Worm (Caenorhabditis elegans) whole organism, L3 larva: ENCODE results near the gene F10E7.9.

ENCODE experiments used
- ZK546.5 ChIP-seq: sonication (generic microtip); optimal IDR thresholded peaks from 2 replicates; lab custom pipeline; 2017; ENCODE audit warnings: missing biosample characterization, missing genetic modification characterization
- aly-2 ChIP-seq: fragments of 150-350 bp; optimal IDR thresholded peaks from 2 replicates; lab custom pipeline; 2014; ENCODE audit warnings: missing biosample characterization, missing genetic modification characterization
- ama-1 ChIP-seq: fragments of 150-350 bp; optimal IDR thresholded peaks from 2 replicates; lab custom pipeline; 2018
- ceh-16 ChIP-seq: sonication (generic microtip); optimal IDR thresholded peaks from 2 replicates; lab custom pipeline; 2017; ENCODE audit warnings: missing biosample characterization, missing genetic modification characterization
- ceh-28 ChIP-seq: fragments of 150-350 bp; optimal IDR thresholded peaks from 2 replicates; lab custom pipeline; 2014; ENCODE audit warnings: missing biosample characterization, missing genetic modification reagents, missing genetic modification characterization
- ceh-82 ChIP-seq: fragments of 150-350 bp; optimal IDR thresholded peaks from 2 replicates; lab custom pipeline; 2014; ENCODE audit warnings: missing biosample characterization, missing genetic modification characterization
- daf-12 ChIP-seq: fragments of 150-350 bp; optimal IDR thresholded peaks from 2 replicates; lab custom pipeline; 2014; ENCODE audit warnings: missing biosample characterization, missing genetic modification reagents, missing genetic modification characterization
- egl-27 ChIP-seq: sonication (generic microtip); optimal IDR thresholded peaks from 4 replicates; lab custom pipeline; 2017; ENCODE audit warnings: missing biosample characterization, missing genetic modification reagents, missing genetic modification characterization
- egl-5 ChIP-seq: fragments of 150-350 bp; optimal IDR thresholded peaks from 2 replicates; lab custom pipeline; 2017; ENCODE audit warnings: missing biosample characterization, missing genetic modification reagents, missing genetic modification characterization, inconsistent platforms
- elt-1 ChIP-seq: fragments of 150-350 bp; optimal IDR thresholded peaks from 2 replicates; lab custom pipeline; 2014; ENCODE audit warnings: missing biosample characterization, missing genetic modification characterization
- elt-3 ChIP-seq, 3 experiments: fragments of 150-350 bp in 1 of 3; sonication (generic microtip) in 2 of 3; optimal IDR thresholded peaks; 2 replicates in 2 of 3; 4 replicates in 1 of 3; lab custom pipeline; 2014 to 2017; ENCODE audit warnings: missing biosample characterization in 3 of 3, missing genetic modification characterization in 3 of 3
- eor-1 ChIP-seq, 2 experiments: fragments of 150-350 bp; optimal IDR thresholded peaks; 2 replicates each; lab custom pipeline; 2014 to 2018; ENCODE audit warnings: missing biosample characterization in 2 of 2, missing genetic modification characterization in 2 of 2
- fkh-10 ChIP-seq: sonication (generic microtip); optimal IDR thresholded peaks from 2 replicates; lab custom pipeline; 2017; ENCODE audit warnings: missing biosample characterization, missing genetic modification reagents, missing genetic modification characterization
- fos-1 ChIP-seq: fragments of 150-350 bp; optimal IDR thresholded peaks from 2 replicates; lab custom pipeline; 2014; ENCODE audit warnings: missing biosample characterization, missing genetic modification characterization
- hmg-11 ChIP-seq: sonication (generic microtip); optimal IDR thresholded peaks from 2 replicates; lab custom pipeline; 2016; ENCODE audit warnings: missing genetic modification characterization, missing compliant biosample characterization
- jun-1 ChIP-seq: fragments of 150-350 bp; optimal IDR thresholded peaks from 2 replicates; lab custom pipeline; 2014; ENCODE audit warnings: missing biosample characterization, missing genetic modification reagents, missing genetic modification characterization
- lin-15B ChIP-seq: fragments of 150-350 bp; optimal IDR thresholded peaks from 2 replicates; lab custom pipeline; 2014; ENCODE audit warnings: missing biosample characterization, missing genetic modification characterization
- lin-39 ChIP-seq: fragments of 150-350 bp; optimal IDR thresholded peaks from 2 replicates; lab custom pipeline; 2018; ENCODE audit warnings: missing biosample characterization, missing genetic modification reagents, missing genetic modification characterization
- mdl-1 ChIP-seq: fragments of 150-350 bp; optimal IDR thresholded peaks from 2 replicates; lab custom pipeline; 2014; ENCODE audit warnings: missing biosample characterization, missing genetic modification characterization
- mml-1 ChIP-seq: fragments of 150-350 bp; sonication (generic microtip); optimal IDR thresholded peaks from 3 replicates; lab custom pipeline; 2014; ENCODE audit warnings: missing biosample characterization, missing genetic modification characterization
- nfya-1 ChIP-seq: sonication (generic microtip); optimal IDR thresholded peaks from 2 replicates; lab custom pipeline; 2017; ENCODE audit warnings: missing genetic modification characterization, mild to moderate bottlenecking, missing compliant biosample characterization, antibody characterized with exemption, moderate library complexity; ENCODE audit not compliant: insufficient read depth
- nhr-23 ChIP-seq: fragments of 150-350 bp; optimal IDR thresholded peaks from 2 replicates; lab custom pipeline; 2014; ENCODE audit warnings: missing biosample characterization, missing genetic modification reagents, missing genetic modification characterization
- nhr-25 ChIP-seq: sonication (generic microtip); optimal IDR thresholded peaks from 2 replicates; lab custom pipeline; 2017; ENCODE audit warnings: missing biosample characterization, missing genetic modification characterization
- nhr-28 ChIP-seq: fragments of 150-350 bp; optimal IDR thresholded peaks from 2 replicates; lab custom pipeline; 2014; ENCODE audit warnings: missing biosample characterization, missing genetic modification characterization
- nhr-43 ChIP-seq: sonication (generic microtip); optimal IDR thresholded peaks from 2 replicates; lab custom pipeline; 2016; ENCODE audit warnings: mild to moderate bottlenecking, missing genetic modification characterization, missing compliant biosample characterization; ENCODE audit not compliant: poor library complexity, severe bottlenecking
- nhr-67 ChIP-seq: fragments of 150-350 bp; optimal IDR thresholded peaks from 2 replicates; lab custom pipeline; 2014; ENCODE audit warnings: missing biosample characterization, missing genetic modification characterization
- nhr-76 ChIP-seq: fragments of 150-350 bp; sonication (generic microtip); optimal IDR thresholded peaks from 5 replicates; lab custom pipeline; 2014; ENCODE audit warnings: missing biosample characterization, missing genetic modification characterization
- nhr-77 ChIP-seq: fragments of 150-350 bp; optimal IDR thresholded peaks from 2 replicates; lab custom pipeline; 2014; ENCODE audit warnings: missing biosample characterization, missing genetic modification characterization
- pha-4 ChIP-seq: fragments of 150-350 bp; optimal IDR thresholded peaks from 2 replicates; lab custom pipeline; 2014; ENCODE audit warnings: missing biosample characterization, missing genetic modification reagents, missing genetic modification characterization
- pqm-1 ChIP-seq: fragments of 150-350 bp; optimal IDR thresholded peaks from 2 replicates; lab custom pipeline; 2017; ENCODE audit warnings: missing biosample characterization, missing genetic modification characterization, inconsistent platforms
- sea-2 ChIP-seq: fragments of 150-350 bp; sonication (generic microtip); optimal IDR thresholded peaks from 4 replicates; lab custom pipeline; 2014; ENCODE audit warnings: missing biosample characterization, missing genetic modification reagents, missing genetic modification characterization
- skn-1 ChIP-seq: fragments of 150-350 bp; optimal IDR thresholded peaks from 2 replicates; lab custom pipeline; 2014; ENCODE audit warnings: missing biosample characterization, missing genetic modification characterization
- snpc-4 ChIP-seq: fragments of 150-350 bp; optimal IDR thresholded peaks from 2 replicates; lab custom pipeline; 2014; ENCODE audit warnings: missing biosample characterization, missing genetic modification characterization
- tbx-2 ChIP-seq: sonication (generic microtip); optimal IDR thresholded peaks from 2 replicates; lab custom pipeline; 2016; ENCODE audit warnings: mild to moderate bottlenecking, missing genetic modification characterization, missing compliant biosample characterization
- unc-39 ChIP-seq: sonication (generic microtip); optimal IDR thresholded peaks from 4 replicates; lab custom pipeline; 2017; ENCODE audit warnings: missing biosample characterization, missing genetic modification characterization
- zag-1 ChIP-seq: fragments of 150-350 bp; optimal IDR thresholded peaks from 2 replicates; lab custom pipeline; 2014; ENCODE audit warnings: missing biosample characterization, missing genetic modification characterization
- ztf-11 ChIP-seq: fragments of 150-350 bp; optimal IDR thresholded peaks from 2 replicates; lab custom pipeline; 2014; ENCODE audit warnings: missing biosample characterization, missing genetic modification characterization

Gene F10E7.9

ce11 chrII:7115638-7116037 lies 5.8 kb upstream of the F10E7.9 start, which contains the start of gene cutl-5:
Gene cutl-5 (minus strand): TSS chrII:7115906.
- TF ChIP-seq nhr-28 (tag; lab: Kevin White, UChicago) (no peak), ceh-16 (no peak), elt-1 (tag; lab: Kevin White, UChicago) (no peak), jun-1 (tag; lab: Kevin White, UChicago) (no peak), nhr-23 (no peak), egl-27 (tag; lab: Kevin White, UChicago) (no peak), unc-39 (tag; lab: Kevin White, UChicago) (no peak), sea-2 (no peak), fos-1 (no peak), mml-1 (tag; lab: Kevin White, UChicago) (no peak), nhr-67 (tag; lab: Kevin White, UChicago) (no peak), elt-3 (tag; optimal IDR thresholded peaks at IDR 0.05; lab: Kevin White, UChicago) (no peak), lin-39 (no peak), nhr-43 (tag; lab: Kevin White, UChicago) (no peak), fkh-10 (GFP tag; lab: Kevin White, UChicago) (no peak), daf-12 (tag; lab: Kevin White, UChicago) (no peak), ztf-11 (tag; lab: Kevin White, UChicago) (no peak), zag-1 (tag; lab: Kevin White, UChicago) (no peak), aly-2 (tag; lab: Kevin White, UChicago) (no peak), hmg-11 (no peak)

- TF ChIP-seq skn-1 (tag; lab: Kevin White, UChicago) (no peak), ama-1 (lab: Kevin White, UChicago) (no peak), snpc-4 (tag; lab: Kevin White, UChicago) (no peak), nhr-43 (tag; lab: Kevin White, UChicago) (no peak), nhr-77 (tag; lab: Kevin White, UChicago) (no peak), fkh-10 (GFP tag; lab: Kevin White, UChicago) (no peak), nhr-28 (tag; lab: Kevin White, UChicago) (no peak), tbx-2 (no peak), eor-1 (tag; optimal IDR thresholded peaks at IDR 0.05; lab: Kevin White, UChicago) (no peak), ceh-82 (no peak)
Measured at ce11 chrII:7112780-7113179, 2.9 kb upstream of the F10E7.9 start, which contains the start of gene F10E7.6. Gene F10E7.6 (plus strand): TSS chrII:7113080.

ce11 chrII:7111657-7112049 lies 1.8 kb upstream of the F10E7.9 start, which contains the start of gene F10E7.5:
Gene F10E7.5 (plus strand): TSS chrII:7111978.
- TF ChIP-seq skn-1 (tag; lab: Kevin White, UChicago) (peak; percentile 3), ceh-28 (tag; lab: Kevin White, UChicago) (no peak), mml-1 (tag; lab: Kevin White, UChicago) (no peak), lin-39 (peak; percentile 27), nfya-1 (tag; lab: Kevin White, UChicago) (peak; percentile 81), fkh-10 (GFP tag; lab: Kevin White, UChicago) (peak; percentile 1), ZK546.5 (tag; lab: Kevin White, UChicago) (no peak), nhr-43 (tag; lab: Kevin White, UChicago) (peak; percentile 13), lin-15B (tag; lab: Kevin White, UChicago) (peak; percentile 48), snpc-4 (tag; lab: Kevin White, UChicago) (peak; percentile 41), ceh-82 (peak; percentile 11)
- TF ChIP-seq, all 47 proteins: peak for 8

ce11 chrII:7111012-7111656 lies 1.3 kb upstream of the F10E7.9 start:
- no peak for TF ChIP-seq lin-15B (tag; lab: Kevin White, UChicago)
- peak; percentile 9 for TF ChIP-seq nfya-1 (tag; lab: Kevin White, UChicago)
- peak; percentile 60 for TF ChIP-seq fkh-10 (GFP tag; lab: Kevin White, UChicago)

- TF ChIP-seq ZK546.5 (tag; lab: Kevin White, UChicago) (no peak), mdl-1 (no peak), hmg-11 (no peak), nhr-67 (tag; lab: Kevin White, UChicago) (no peak), ceh-16 (no peak), elt-3 (tag; optimal IDR thresholded peaks at IDR 0.05; lab: Kevin White, UChicago) (no peak), lin-15B (tag; lab: Kevin White, UChicago) (no peak), sea-2 (no peak), ceh-28 (tag; lab: Kevin White, UChicago) (no peak), aly-2 (tag; lab: Kevin White, UChicago) (no peak), pha-4 (tag; lab: Kevin White, UChicago) (no peak), egl-5 (no peak), tbx-2 (no peak), mml-1 (tag; lab: Kevin White, UChicago) (no peak), pqm-1 (tag; lab: Kevin White, UChicago) (no peak), nhr-76 (no peak), nhr-25 (tag; lab: Kevin White, UChicago) (no peak), ztf-11 (tag; lab: Kevin White, UChicago) (no peak)
Measured at ce11 chrII:7106313-7106712, 3.5 kb downstream of the F10E7.9 start.
